Fruit fly (Drosophila melanogaster): Measurements from ENCODE around the gene CG3123.

DNA sequence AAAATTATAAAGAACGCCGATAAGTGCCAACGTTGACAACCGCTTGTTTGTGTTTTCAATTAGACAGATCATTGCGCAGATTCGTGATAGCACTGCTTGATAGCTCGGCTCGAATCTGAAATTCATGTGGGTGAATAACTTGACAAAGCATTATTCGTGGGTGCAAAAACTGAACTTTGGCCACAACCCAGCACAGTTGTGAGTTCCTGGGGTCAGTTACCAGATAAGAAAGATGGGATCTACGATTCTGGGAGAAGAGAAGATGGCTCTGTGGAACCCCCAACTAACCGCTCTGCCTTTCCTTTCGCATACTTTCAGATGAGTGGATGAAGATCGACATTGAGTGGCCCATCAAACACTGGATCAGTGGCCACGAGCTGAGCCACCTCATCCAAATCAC lies 14.5 kb downstream of the CG3123 start:
- no peak for TF ChIP-seq CG8478 (optimal IDR thresholded peaks at IDR 0.05)
- no peak for TF ChIP-seq CTCF (optimal IDR thresholded peaks at IDR 0.05)

Measured in S2 (cell line).